Worm (Caenorhabditis elegans) whole organism, L4 larva: ENCODE results near the gene T05H4.4.

Experiments used
- F37D6.2 ChIP-seq: sonication (generic microtip); optimal IDR thresholded peaks from 2 replicates; lab custom pipeline; 2016; ENCODE audit warnings: mild to moderate bottlenecking, missing genetic modification characterization, missing compliant biosample characterization
- F49E8.2 ChIP-seq: sonication (generic microtip); optimal IDR thresholded peaks from 2 replicates; lab custom pipeline; 2016; ENCODE audit warnings: missing compliant biosample characterization, mild to moderate bottlenecking, missing genetic modification characterization, borderline replicate concordance
- R02D3.7 ChIP-seq: fragments of 150-350 bp; sonication (generic microtip); optimal IDR thresholded peaks from 3 replicates; lab custom pipeline; 2014; ENCODE audit warnings: missing biosample characterization, missing genetic modification characterization
- T20F7.1 ChIP-seq: fragments of 200-800 bp; sonication (Bioruptor generic); optimal IDR thresholded peaks from 2 replicates; lab custom pipeline; 2018; ENCODE audit warnings: mild to moderate bottlenecking, missing genetic modification characterization, missing compliant biosample characterization
- Y105C5A.15 ChIP-seq: fragments of 200-800 bp; sonication (Bioruptor generic); IDR thresholded peaks from 2 replicates; pipeline ENCODE4 v1.3.6; 2022; ENCODE audit warnings: missing genetic modification characterization, missing compliant biosample characterization
- Y5F2A.4 ChIP-seq: fragments of 200-800 bp; sonication (Bioruptor generic); optimal IDR thresholded peaks from 2 replicates; lab custom pipeline; 2018; ENCODE audit warnings: mild to moderate bottlenecking, missing genetic modification characterization, missing compliant biosample characterization
- ZK337.2 ChIP-seq: fragments of 200-800 bp; sonication (Bioruptor generic); IDR thresholded peaks from 2 replicates; pipeline ENCODE4 v1.3.6; 2022; ENCODE audit warnings: missing genetic modification reagents, missing genetic modification characterization, missing compliant biosample characterization
- ZK546.5 ChIP-seq, 2 experiments: sonication (generic microtip); optimal IDR thresholded peaks; 2 replicates each; lab custom pipeline; 2017; ENCODE audit warnings: missing biosample characterization in 2 of 2, missing genetic modification characterization in 2 of 2
- aha-1 ChIP-seq: fragments of 150-350 bp; peaks from one replicate; lab custom pipeline; 2014; ENCODE audit warnings: missing biosample characterization, missing genetic modification characterization
- ama-1 ChIP-seq: fragments of 150-350 bp; optimal IDR thresholded peaks from 2 replicates; lab custom pipeline; 2014; ENCODE audit warnings: inconsistent platforms, mixed read lengths
- arid-1 ChIP-seq: fragments of 200-800 bp; sonication (Bioruptor generic); conservative IDR thresholded peaks from 2 replicates; pipeline ENCODE4 v1.3.6; 2022; ENCODE audit warnings: missing genetic modification reagents, missing genetic modification characterization, missing compliant biosample characterization
- ceh-28 ChIP-seq: fragments of 150-350 bp; optimal IDR thresholded peaks from 2 replicates; lab custom pipeline; 2014; ENCODE audit warnings: missing biosample characterization, missing genetic modification reagents, missing genetic modification characterization
- ceh-44 ChIP-seq: fragments of 200-800 bp; sonication (Bioruptor generic); IDR thresholded peaks from 2 replicates; pipeline ENCODE4 v1.3.6; 2022; ENCODE audit warnings: missing genetic modification reagents, missing genetic modification characterization, missing compliant biosample characterization
- ceh-62 ChIP-seq: sonication (generic microtip); optimal IDR thresholded peaks from 2 replicates; lab custom pipeline; 2017; ENCODE audit warnings: missing biosample characterization, missing genetic modification characterization
- cey-2 ChIP-seq: sonication (generic microtip); optimal IDR thresholded peaks from 3 replicates; lab custom pipeline; 2017; ENCODE audit warnings: missing genetic modification characterization, mild to moderate bottlenecking, missing compliant biosample characterization, antibody characterized with exemption, borderline replicate concordance; ENCODE audit not compliant: insufficient read depth
- dpl-1 ChIP-seq: fragments of 150-350 bp; optimal IDR thresholded peaks from 2 replicates; lab custom pipeline; 2014; ENCODE audit warnings: missing biosample characterization, missing genetic modification reagents, missing genetic modification characterization
- dve-1 ChIP-seq: sonication (generic microtip); optimal IDR thresholded peaks from 2 replicates; lab custom pipeline; 2017; ENCODE audit warnings: antibody characterized with exemption, mild to moderate bottlenecking, missing genetic modification characterization, missing compliant biosample characterization; ENCODE audit not compliant: insufficient read depth
- hif-1 ChIP-seq, 2 experiments: sonication (generic microtip); optimal IDR thresholded peaks; 2 replicates each; lab custom pipeline; 2016 to 2017; ENCODE audit warnings: missing compliant biosample characterization in 2 of 2, missing genetic modification characterization in 2 of 2, missing genetic modification reagents in 2 of 2, missing genotype in 2 of 2, mild to moderate bottlenecking in 1 of 2
- hlh-30 ChIP-seq: sonication (generic microtip); optimal IDR thresholded peaks from 2 replicates; lab custom pipeline; 2017; ENCODE audit warnings: antibody characterized with exemption, mild to moderate bottlenecking, missing genetic modification characterization, missing compliant biosample characterization; ENCODE audit not compliant: insufficient read depth
- lin-13 ChIP-seq: fragments of 150-350 bp; optimal IDR thresholded peaks from 2 replicates; lab custom pipeline; 2014; ENCODE audit warnings: missing biosample characterization, missing genetic modification reagents, missing genetic modification characterization
- lin-29 ChIP-seq: fragments of 200-800 bp; sonication (Bioruptor generic); IDR thresholded peaks from 2 replicates; pipeline ENCODE4 v1.3.6; 2022; ENCODE audit warnings: missing genetic modification reagents, missing genetic modification characterization, missing compliant biosample characterization
- lir-3 ChIP-seq: sonication (generic microtip); optimal IDR thresholded peaks from 2 replicates; lab custom pipeline; 2016; ENCODE audit warnings: mild to moderate bottlenecking, missing genetic modification characterization, missing compliant biosample characterization
- lsy-2 ChIP-seq, 2 experiments: fragments of 150-350 bp in 1 of 2; sonication (generic microtip) in 1 of 2; optimal IDR thresholded peaks; 2 replicates each; lab custom pipeline; 2014 to 2017; ENCODE audit warnings: missing biosample characterization in 2 of 2, missing genetic modification characterization in 2 of 2
- mep-1 ChIP-seq: fragments of 150-350 bp; sonication (generic microtip); optimal IDR thresholded peaks from 3 replicates; lab custom pipeline; 2014; ENCODE audit warnings: missing biosample characterization, missing genetic modification characterization
- mxl-2 ChIP-seq: fragments of 200-800 bp; sonication (Bioruptor generic); conservative IDR thresholded peaks from 2 replicates; pipeline ENCODE4 v1.3.6; 2022; ENCODE audit warnings: missing genetic modification reagents, missing genetic modification characterization, missing compliant biosample characterization
- nhr-237 ChIP-seq: sonication (generic microtip); optimal IDR thresholded peaks from 2 replicates; lab custom pipeline; 2017; ENCODE audit warnings: missing biosample characterization, missing genetic modification characterization
- nhr-41 ChIP-seq: fragments of 200-800 bp; sonication (Bioruptor generic); IDR thresholded peaks from 2 replicates; pipeline ENCODE4 v1.3.6; 2022; ENCODE audit warnings: missing genetic modification reagents, missing genetic modification characterization, missing compliant biosample characterization
- nhr-42 ChIP-seq: fragments of 200-800 bp; sonication (Bioruptor generic); IDR thresholded peaks from 2 replicates; pipeline ENCODE4 v1.3.6; 2022; ENCODE audit warnings: missing genetic modification characterization, missing compliant biosample characterization
- nhr-77 ChIP-seq: fragments of 150-350 bp; optimal IDR thresholded peaks from 2 replicates; lab custom pipeline; 2014; ENCODE audit warnings: missing biosample characterization, missing genetic modification characterization
- php-3 ChIP-seq: fragments of 200-800 bp; sonication (Bioruptor generic); IDR thresholded peaks from 2 replicates; pipeline ENCODE4 v1.3.6; 2022; ENCODE audit warnings: missing genetic modification reagents, missing genetic modification characterization, missing compliant biosample characterization
- rbr-2 ChIP-seq: sonication (generic microtip); optimal IDR thresholded peaks from 2 replicates; lab custom pipeline; 2016; ENCODE audit warnings: missing genotype, missing genetic modification characterization, missing compliant biosample characterization
- saeg-2 ChIP-seq: fragments of 200-800 bp; sonication (Bioruptor generic); IDR thresholded peaks from 2 replicates; pipeline ENCODE4 v1.3.6; 2022; ENCODE audit warnings: missing genetic modification reagents, missing genetic modification characterization, missing compliant biosample characterization
- sdz-12 ChIP-seq: fragments of 200-800 bp; sonication (Bioruptor generic); optimal IDR thresholded peaks from 2 replicates; lab custom pipeline; 2018; ENCODE audit warnings: mild to moderate bottlenecking, missing genetic modification characterization, missing compliant biosample characterization
- skn-1 ChIP-seq: fragments of 150-350 bp; optimal IDR thresholded peaks from 2 replicates; lab custom pipeline; 2014; ENCODE audit warnings: missing biosample characterization, missing genetic modification characterization
- snpc-4 ChIP-seq: fragments of 150-350 bp; optimal IDR thresholded peaks from 2 replicates; lab custom pipeline; 2014; ENCODE audit warnings: missing biosample characterization, missing genetic modification characterization
- spr-1 ChIP-seq: sonication (generic microtip); optimal IDR thresholded peaks from 2 replicates; lab custom pipeline; 2016; ENCODE audit warnings: mild to moderate bottlenecking, missing genetic modification characterization, missing compliant biosample characterization
- spr-3 ChIP-seq: fragments of 200-800 bp; sonication (Bioruptor generic); optimal IDR thresholded peaks from 2 replicates; lab custom pipeline; 2018; ENCODE audit warnings: mild to moderate bottlenecking, missing genetic modification characterization, missing compliant biosample characterization
- unc-62 ChIP-seq, 3 experiments: fragments of 150-350 bp in 1 of 3; sonication (generic microtip); optimal IDR thresholded peaks in 2 of 3; peaks in 1 of 3; 1 replicate in 1 of 3; 2 replicates in 2 of 3; lab custom pipeline; 2014 to 2017; ENCODE audit warnings: missing biosample characterization in 3 of 3, missing genetic modification characterization in 3 of 3, missing genetic modification reagents in 3 of 3, missing genotype in 1 of 3
- vab-7 ChIP-seq: fragments of 200-800 bp; sonication (Bioruptor generic); IDR thresholded peaks from 2 replicates; pipeline ENCODE4 v1.3.6; 2022; ENCODE audit warnings: missing genetic modification reagents, missing genetic modification characterization, missing compliant biosample characterization

T05H4.4 gene

DNA sequence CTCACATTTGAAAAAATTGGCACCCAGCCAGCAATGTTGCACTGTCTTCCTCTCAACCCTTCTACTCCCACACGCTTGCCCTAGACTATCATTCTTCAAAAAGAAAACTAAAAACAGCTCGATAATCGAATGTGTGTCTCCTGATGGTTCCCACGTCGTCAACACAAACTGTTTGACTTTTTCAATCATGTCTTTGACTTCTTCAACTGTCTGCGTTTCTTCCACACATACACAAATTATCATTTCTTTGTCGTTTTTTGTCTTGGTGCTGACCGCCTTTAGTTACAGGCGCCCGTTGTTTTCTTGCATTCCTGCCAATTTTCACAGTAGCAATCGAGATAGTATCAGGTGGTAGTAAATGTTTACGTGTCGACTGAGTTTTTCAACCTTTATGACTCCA, 23.9 kb downstream of the T05H4.4 start (continued):
- TF ChIP-seq rbr-2 (tag; lab: Kevin White, UChicago) (no peak), nhr-41 (no peak), cey-2 (tag; lab: Kevin White, UChicago) (no peak), mep-1 (tag; lab: Kevin White, UChicago) (peak; percentile 7), Y105C5A.15 (GFP tag; lab: Robert Waterston, UW) (no peak), mxl-2 (no peak), aha-1 (tag; lab: Kevin White, UChicago) (peak; percentile 18), ZK337.2 (GFP tag; lab: Robert Waterston, UW) (no peak), lir-3 (no peak), nhr-237 (tag; lab: Kevin White, UChicago) (no peak), ama-1 (lab: Kevin White, UChicago) (no peak), lin-29 (GFP tag; lab: Robert Waterston, UW) (no peak), sdz-12 (GFP tag; lab: Kevin White, UChicago) (no peak), Y5F2A.4 (GFP tag; lab: Kevin White, UChicago) (no peak), ceh-28 (tag; lab: Kevin White, UChicago) (no peak), hlh-30 (tag; lab: Kevin White, UChicago) (peak; percentile 73), snpc-4 (tag; lab: Kevin White, UChicago) (no peak), php-3 (GFP tag; lab: Robert Waterston, UW) (0 out of 2 replicates have a peak, but pooled peaks have one; percentile 31), arid-1 (GFP tag; lab: Robert Waterston, UW) (no peak), lin-13 (GFP tag; lab: Kevin White, UChicago) (no peak), hif-1 (tag; optimal IDR thresholded peaks at IDR 0.05; lab: Kevin White, UChicago) (no peak), ceh-44 (GFP tag; lab: Robert Waterston, UW) (no peak), dve-1 (tag; lab: Kevin White, UChicago) (peak; percentile 27), F37D6.2 (tag; lab: Kevin White, UChicago) (no peak), skn-1 (tag; lab: Kevin White, UChicago) (no peak), ceh-62 (no peak), nhr-42 (no peak)
- TF ChIP-seq, all 104 proteins: peak for 11

DNA sequence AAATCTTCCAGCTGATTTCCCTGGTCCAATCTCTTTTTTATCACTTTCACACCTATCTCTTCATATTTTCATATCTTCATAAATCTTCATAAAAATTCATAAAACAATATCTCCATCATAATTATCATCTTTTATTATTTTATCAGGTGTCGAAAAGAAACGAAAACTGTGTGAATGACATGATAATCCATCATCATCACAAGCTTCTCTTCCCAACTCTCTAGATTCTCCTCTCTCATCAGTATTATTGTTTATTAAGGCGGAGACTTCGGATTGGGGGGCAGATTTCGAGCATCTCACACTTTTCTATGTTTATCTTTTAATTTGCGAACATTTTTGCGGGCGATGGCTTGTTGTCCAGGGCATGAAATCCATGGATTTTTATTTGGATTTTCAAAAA, 25.5 kb downstream of the T05H4.4 start:
- TF ChIP-seq lsy-2 (tag; optimal IDR thresholded peaks at IDR 0.05; lab: Kevin White, UChicago), result no peak
- no peak for TF ChIP-seq rbr-2 (tag; lab: Kevin White, UChicago)
- no peak for TF ChIP-seq spr-1 (tag; lab: Kevin White, UChicago)
- no peak for TF ChIP-seq spr-3 (GFP tag; lab: Kevin White, UChicago)
- no peak for TF ChIP-seq saeg-2 (GFP tag; lab: Robert Waterston, UW)
- no peak for TF ChIP-seq ceh-28 (tag; lab: Kevin White, UChicago)
- no peak for TF ChIP-seq T20F7.1 (GFP tag; lab: Kevin White, UChicago)
- TF ChIP-seq dpl-1 (GFP tag; lab: Kevin White, UChicago), result no peak

DNA sequence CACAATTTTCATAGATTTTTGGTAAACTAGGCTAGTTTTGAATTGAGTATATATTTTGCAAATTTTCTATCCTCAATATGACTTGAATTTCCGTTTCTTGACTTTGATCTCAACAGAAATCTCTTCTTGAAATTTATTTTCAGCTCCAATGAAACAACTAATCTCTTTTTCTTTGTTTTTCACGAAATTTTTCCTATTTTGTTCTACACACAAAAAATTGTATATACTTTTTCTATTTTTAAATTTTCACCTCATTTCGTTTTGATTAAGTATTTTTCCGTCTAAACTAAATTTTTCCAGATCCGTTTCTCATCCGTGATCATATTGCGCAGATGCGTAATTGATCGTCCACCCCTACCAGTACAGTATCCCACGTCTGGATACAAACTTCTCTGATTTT, 26.1 kb downstream of the T05H4.4 start, which contains the start of gene unc-83:
Gene unc-83, plus strand, starts transcription at position 301 of the 400 bp plus-strand sequence.
- peak in 1 of 2 experiments; percentile 45 for TF ChIP-seq unc-62 (GFP tag; optimal IDR thresholded peaks at IDR 0.05 in 1 of 2; lab: Kevin White, UChicago)
- no peak for TF ChIP-seq unc-62 (tag; optimal IDR thresholded peaks at IDR 0.05; lab: Kevin White, UChicago)
- no peak for TF ChIP-seq R02D3.7 (tag; lab: Kevin White, UChicago)
- TF ChIP-seq nhr-77 (tag; lab: Kevin White, UChicago), result no peak
- no peak for TF ChIP-seq F49E8.2 (tag; lab: Kevin White, UChicago)
- TF ChIP-seq ceh-44 (GFP tag; lab: Robert Waterston, UW), result no peak
- TF ChIP-seq vab-7 (GFP tag; lab: Robert Waterston, UW), result no peak
- no peak for TF ChIP-seq ZK546.5 (tag; optimal IDR thresholded peaks at IDR 0.05; lab: Kevin White, UChicago)
- TF ChIP-seq dve-1 (tag; lab: Kevin White, UChicago), result no peak
